Worm (Caenorhabditis elegans) whole organism, L4 larva: ENCODE measurements around the gene crh-1.

ENCODE experiments used
- D1046.2 ChIP-seq: fragments of 200-800 bp; sonication (Bioruptor generic); IDR thresholded peaks from 2 replicates; pipeline ENCODE4 v1.3.6; 2022; ENCODE audit warnings: missing genetic modification characterization, missing compliant biosample characterization
- F26F4.8 ChIP-seq: fragments of 200-800 bp; sonication (Bioruptor generic); conservative IDR thresholded peaks from 2 replicates; pipeline ENCODE4 v1.3.6; 2022; ENCODE audit warnings: missing genetic modification characterization, missing compliant biosample characterization
- F37D6.2 ChIP-seq: sonication (generic microtip); optimal IDR thresholded peaks from 2 replicates; lab custom pipeline; 2016; ENCODE audit warnings: mild to moderate bottlenecking, missing genetic modification characterization, missing compliant biosample characterization
- T20F7.1 ChIP-seq: fragments of 200-800 bp; sonication (Bioruptor generic); optimal IDR thresholded peaks from 2 replicates; lab custom pipeline; 2018; ENCODE audit warnings: mild to moderate bottlenecking, missing genetic modification characterization, missing compliant biosample characterization
- Y5F2A.4 ChIP-seq: fragments of 200-800 bp; sonication (Bioruptor generic); optimal IDR thresholded peaks from 2 replicates; lab custom pipeline; 2018; ENCODE audit warnings: mild to moderate bottlenecking, missing genetic modification characterization, missing compliant biosample characterization
- aha-1 ChIP-seq: fragments of 150-350 bp; peaks from one replicate; lab custom pipeline; 2014; ENCODE audit warnings: missing biosample characterization, missing genetic modification characterization
- ceh-28 ChIP-seq: fragments of 150-350 bp; optimal IDR thresholded peaks from 2 replicates; lab custom pipeline; 2014; ENCODE audit warnings: missing biosample characterization, missing genetic modification reagents, missing genetic modification characterization
- ceh-32 ChIP-seq: sonication (generic microtip); optimal IDR thresholded peaks from 2 replicates; lab custom pipeline; 2016; ENCODE audit warnings: mild to moderate bottlenecking, missing genetic modification characterization, missing compliant biosample characterization; ENCODE audit not compliant: poor library complexity
- daf-16 ChIP-seq, 3 experiments: sonication (generic microtip); optimal IDR thresholded peaks; 2 replicates each; lab custom pipeline; 2016 to 2017; ENCODE audit warnings: missing genetic modification characterization in 3 of 3, missing genetic modification reagents in 3 of 3, mild to moderate bottlenecking in 2 of 3, missing compliant biosample characterization in 2 of 3, missing biosample characterization in 1 of 3, moderate library complexity in 1 of 3
- daf-8 ChIP-seq: fragments of 200-800 bp; sonication (Bioruptor generic); IDR thresholded peaks from 2 replicates; pipeline ENCODE4 v1.3.6; 2022; ENCODE audit warnings: missing genetic modification characterization, missing compliant biosample characterization
- dmd-9 ChIP-seq: fragments of 200-800 bp; sonication (Bioruptor generic); IDR thresholded peaks from 2 replicates; pipeline ENCODE4 v1.3.6; 2022; ENCODE audit warnings: missing genetic modification reagents, missing genetic modification characterization, missing compliant biosample characterization
- dve-1 ChIP-seq: sonication (generic microtip); optimal IDR thresholded peaks from 2 replicates; lab custom pipeline; 2017; ENCODE audit warnings: antibody characterized with exemption, mild to moderate bottlenecking, missing genetic modification characterization, missing compliant biosample characterization; ENCODE audit not compliant: insufficient read depth
- egl-43 ChIP-seq: fragments of 200-800 bp; sonication (Bioruptor generic); IDR thresholded peaks from 2 replicates; pipeline ENCODE4 v1.3.6; 2022; ENCODE audit warnings: missing genetic modification reagents, missing genetic modification characterization, missing compliant biosample characterization
- fos-1 ChIP-seq: fragments of 150-350 bp; optimal IDR thresholded peaks from 2 replicates; lab custom pipeline; 2014; ENCODE audit warnings: missing biosample characterization, missing genetic modification characterization
- hif-1 ChIP-seq, 2 experiments: sonication (generic microtip); optimal IDR thresholded peaks; 2 replicates each; lab custom pipeline; 2016 to 2017; ENCODE audit warnings: missing compliant biosample characterization in 2 of 2, missing genetic modification characterization in 2 of 2, missing genetic modification reagents in 2 of 2, missing genotype in 2 of 2, mild to moderate bottlenecking in 1 of 2
- lin-13 ChIP-seq: fragments of 150-350 bp; optimal IDR thresholded peaks from 2 replicates; lab custom pipeline; 2014; ENCODE audit warnings: missing biosample characterization, missing genetic modification reagents, missing genetic modification characterization
- lsy-2 ChIP-seq, 2 experiments: fragments of 150-350 bp in 1 of 2; sonication (generic microtip) in 1 of 2; optimal IDR thresholded peaks; 2 replicates each; lab custom pipeline; 2014 to 2017; ENCODE audit warnings: missing biosample characterization in 2 of 2, missing genetic modification characterization in 2 of 2
- mdl-1 ChIP-seq, 2 experiments: fragments of 150-350 bp in 1 of 2; sonication (generic microtip) in 1 of 2; optimal IDR thresholded peaks; 2 replicates each; lab custom pipeline; 2014 to 2017; ENCODE audit warnings: missing biosample characterization in 2 of 2, missing genetic modification characterization in 2 of 2
- mdt-29 ChIP-seq: fragments of 200-800 bp; sonication (Bioruptor generic); IDR thresholded peaks from 2 replicates; pipeline ENCODE4 v1.3.6; 2022; ENCODE audit warnings: missing genetic modification reagents, missing genetic modification characterization, missing compliant biosample characterization
- mes-2 ChIP-seq: sonication (generic microtip); optimal IDR thresholded peaks from 2 replicates; lab custom pipeline; 2016; ENCODE audit warnings: missing genotype, mild to moderate bottlenecking, missing genetic modification characterization, missing compliant biosample characterization; ENCODE audit not compliant: poor library complexity, severe bottlenecking
- nhr-10 ChIP-seq: fragments of 150-350 bp; optimal IDR thresholded peaks from 2 replicates; lab custom pipeline; 2014; ENCODE audit warnings: missing biosample characterization, missing genetic modification characterization
- nhr-25 ChIP-seq: sonication (generic microtip); optimal IDR thresholded peaks from 2 replicates; lab custom pipeline; 2017; ENCODE audit warnings: missing genetic modification characterization, mild to moderate bottlenecking, missing compliant biosample characterization, antibody characterized with exemption, moderate library complexity, borderline replicate concordance; ENCODE audit not compliant: insufficient read depth
- nhr-28 ChIP-seq: fragments of 150-350 bp; optimal IDR thresholded peaks from 2 replicates; lab custom pipeline; 2014; ENCODE audit warnings: missing biosample characterization, missing genetic modification characterization
- pqm-1 ChIP-seq: sonication (generic microtip); optimal IDR thresholded peaks from 2 replicates; lab custom pipeline; 2017; ENCODE audit warnings: missing biosample characterization, missing genetic modification characterization
- rbr-2 ChIP-seq: sonication (generic microtip); optimal IDR thresholded peaks from 2 replicates; lab custom pipeline; 2016; ENCODE audit warnings: missing genotype, missing genetic modification characterization, missing compliant biosample characterization
- sdz-12 ChIP-seq: fragments of 200-800 bp; sonication (Bioruptor generic); optimal IDR thresholded peaks from 2 replicates; lab custom pipeline; 2018; ENCODE audit warnings: mild to moderate bottlenecking, missing genetic modification characterization, missing compliant biosample characterization
- set-16 ChIP-seq: fragments of 200-800 bp; sonication (Bioruptor generic); IDR thresholded peaks from 2 replicates; pipeline ENCODE4 v1.3.6; 2022; ENCODE audit warnings: missing genetic modification reagents, missing genetic modification characterization, missing compliant biosample characterization
- snpc-1.2 ChIP-seq: fragments of 200-800 bp; sonication (Bioruptor generic); IDR thresholded peaks from 2 replicates; pipeline ENCODE4 v1.3.6; 2022; ENCODE audit warnings: missing genetic modification reagents, missing genetic modification characterization, missing compliant biosample characterization
- tag-97 ChIP-seq: fragments of 200-800 bp; sonication (Bioruptor generic); IDR thresholded peaks from 2 replicates; pipeline ENCODE4 v1.3.6; 2022; ENCODE audit warnings: missing genetic modification characterization, missing compliant biosample characterization
- unc-39 ChIP-seq: sonication (generic microtip); optimal IDR thresholded peaks from 2 replicates; lab custom pipeline; 2017; ENCODE audit warnings: missing biosample characterization, missing genetic modification characterization
- unc-62 ChIP-seq, 3 experiments: fragments of 150-350 bp in 1 of 3; sonication (generic microtip); optimal IDR thresholded peaks in 2 of 3; peaks in 1 of 3; 1 replicate in 1 of 3; 2 replicates in 2 of 3; lab custom pipeline; 2014 to 2017; ENCODE audit warnings: missing biosample characterization in 3 of 3, missing genetic modification characterization in 3 of 3, missing genetic modification reagents in 3 of 3, missing genotype in 1 of 3
- vab-7 ChIP-seq: fragments of 200-800 bp; sonication (Bioruptor generic); IDR thresholded peaks from 2 replicates; pipeline ENCODE4 v1.3.6; 2022; ENCODE audit warnings: missing genetic modification reagents, missing genetic modification characterization, missing compliant biosample characterization
- zfp-3 ChIP-seq: fragments of 200-800 bp; sonication (Bioruptor generic); conservative IDR thresholded peaks from 2 replicates; pipeline ENCODE4 v1.3.6; 2022; ENCODE audit warnings: missing genetic modification reagents, missing genetic modification characterization, missing compliant biosample characterization
- zip-2 ChIP-seq: fragments of 150-350 bp; optimal IDR thresholded peaks from 2 replicates; lab custom pipeline; 2014; ENCODE audit warnings: missing biosample characterization, missing genetic modification characterization
- ztf-7 ChIP-seq: fragments of 150-350 bp; optimal IDR thresholded peaks from 2 replicates; lab custom pipeline; 2014; ENCODE audit warnings: missing biosample characterization, missing genetic modification characterization

Gene crh-1

DNA sequence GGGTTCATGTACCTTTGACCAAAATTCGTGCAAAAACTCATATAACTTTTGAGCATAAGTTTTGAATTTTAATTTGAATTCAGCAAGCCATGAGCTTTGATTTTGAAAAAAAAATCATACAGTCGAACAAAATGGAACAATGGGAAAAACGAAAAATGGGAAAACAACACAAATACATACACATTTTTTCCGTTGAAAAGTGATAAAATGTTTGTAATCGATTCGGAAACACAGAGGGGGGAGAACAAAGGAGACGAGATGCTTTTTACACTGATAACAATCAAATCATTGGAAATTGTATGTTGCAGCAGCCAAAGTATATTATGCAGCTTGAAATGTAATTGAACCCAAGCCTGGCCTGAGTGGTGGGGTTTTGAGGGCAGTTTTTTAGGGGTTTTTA, 26.5 kb upstream of the crh-1 start:
- TF ChIP-seq lin-13 (GFP tag; lab: Kevin White, UChicago) (no peak), D1046.2 (no peak), aha-1 (no peak), nhr-25 (tag; lab: Kevin White, UChicago) (no peak), nhr-28 (tag; lab: Kevin White, UChicago) (peak; percentile 25), daf-16 (GFP tag; optimal IDR thresholded peaks at IDR 0.05; lab: Kevin White, UChicago) (no peak), daf-16 (tag; optimal IDR thresholded peaks at IDR 0.05; lab: Kevin White, UChicago) (peak; percentile 35), unc-62 (GFP tag; optimal IDR thresholded peaks at IDR 0.05 in 1 of 2; lab: Kevin White, UChicago) (peak in 1 of 2 experiments; percentile 58), unc-62 (tag; optimal IDR thresholded peaks at IDR 0.05; lab: Kevin White, UChicago) (no peak), ceh-28 (tag; lab: Kevin White, UChicago) (no peak), zfp-3 (GFP tag; lab: Robert Waterston, UW) (no peak), unc-39 (no peak), dve-1 (tag; lab: Kevin White, UChicago) (peak; percentile 15), pqm-1 (tag; lab: Kevin White, UChicago) (peak; percentile 35), mdt-29 (GFP tag; lab: Robert Waterston, UW) (no peak)

DNA sequence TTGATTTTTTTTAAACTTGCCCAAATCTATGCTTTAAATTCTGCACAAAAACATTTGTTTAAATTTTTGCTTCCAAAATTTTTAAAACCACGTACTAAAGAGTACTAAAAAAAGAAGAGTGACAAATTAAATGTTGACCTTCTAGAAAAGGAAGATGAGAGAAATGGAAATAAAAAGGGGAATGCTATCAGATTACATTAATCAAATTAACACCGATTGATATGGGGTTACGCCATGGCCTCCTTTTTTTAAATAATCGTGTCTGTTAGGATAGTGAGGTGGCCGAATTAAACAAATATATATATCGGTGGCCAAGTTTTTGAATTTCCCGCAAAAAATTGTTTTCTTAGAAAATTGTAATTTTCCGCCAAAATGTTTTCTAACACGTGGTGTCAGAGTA, 25.2 kb upstream of the crh-1 start:
- TF ChIP-seq rbr-2 (tag; lab: Kevin White, UChicago) (no peak), lsy-2 (tag; optimal IDR thresholded peaks at IDR 0.05; lab: Kevin White, UChicago) (no peak), sdz-12 (GFP tag; lab: Kevin White, UChicago) (no peak), tag-97 (GFP tag; lab: Robert Waterston, UW) (no peak), fos-1 (tag; lab: Kevin White, UChicago) (no peak), lin-13 (GFP tag; lab: Kevin White, UChicago) (no peak), ztf-7 (tag; lab: Kevin White, UChicago) (no peak), mes-2 (tag; lab: Kevin White, UChicago) (no peak), egl-43 (GFP tag; lab: Robert Waterston, UW) (no peak)

DNA sequence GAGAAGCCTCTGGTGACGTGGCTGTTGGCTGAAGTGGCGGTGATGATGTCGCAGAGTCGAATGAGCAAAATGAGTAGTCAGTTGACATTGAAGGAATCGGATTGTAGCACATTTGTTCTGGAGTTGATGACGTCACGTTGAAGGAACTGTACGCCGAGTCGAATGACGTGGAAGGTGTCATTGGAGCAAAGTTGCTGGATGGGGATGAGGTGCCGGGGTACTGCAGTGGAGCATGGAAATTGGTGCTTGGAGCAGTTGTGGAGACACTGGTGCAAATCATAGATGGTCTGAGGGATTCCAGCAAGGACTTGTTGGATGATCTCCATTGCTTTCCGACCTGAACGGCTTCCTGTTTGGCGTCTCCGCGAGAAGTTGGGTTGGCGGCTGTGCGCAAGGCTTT, 24.1 kb upstream of the crh-1 start:
- no peak for TF ChIP-seq ceh-28 (tag; lab: Kevin White, UChicago)
- TF ChIP-seq set-16 (GFP tag; lab: Robert Waterston, UW): peak; percentile 20; the same call in 1 of the 2 replicates
- TF ChIP-seq aha-1: peak; percentile 68
- peak in 1 of 2 experiments; percentile 53 for TF ChIP-seq unc-62 (GFP tag; optimal IDR thresholded peaks at IDR 0.05 in 1 of 2; lab: Kevin White, UChicago)
- no peak for TF ChIP-seq unc-62 (tag; optimal IDR thresholded peaks at IDR 0.05; lab: Kevin White, UChicago)
- 0 out of 2 replicates have a peak, but pooled peaks have one; percentile 12 for TF ChIP-seq dmd-9
- TF ChIP-seq F26F4.8 (GFP tag; lab: Robert Waterston, UW): 0 out of 2 replicates have a peak, but pooled peaks have one; percentile 59

DNA sequence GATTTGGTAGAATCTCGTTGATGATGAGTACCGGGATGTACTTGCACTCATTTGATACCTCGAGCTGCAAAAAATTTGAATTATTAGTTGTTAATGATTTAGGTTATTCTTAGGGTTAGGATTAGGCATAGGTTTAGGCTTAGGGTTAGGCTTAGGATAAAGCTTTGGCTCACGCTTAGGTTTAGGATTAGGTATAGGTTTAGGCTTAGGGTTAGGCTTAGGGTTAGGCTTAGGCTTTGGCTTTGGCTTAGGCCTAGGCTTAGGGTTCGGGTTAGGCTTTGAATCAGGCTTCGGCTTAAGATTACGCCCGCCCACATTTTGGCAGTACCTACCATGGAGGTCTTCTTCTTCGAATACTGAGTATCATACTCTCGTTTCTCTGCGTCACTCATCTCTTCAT, 22.6 kb upstream of the crh-1 start:
- no peak for TF ChIP-seq hif-1 (tag; optimal IDR thresholded peaks at IDR 0.05; lab: Kevin White, UChicago)
- TF ChIP-seq dve-1 (tag; lab: Kevin White, UChicago): no peak
- no peak for TF ChIP-seq F37D6.2 (tag; lab: Kevin White, UChicago)
- no peak for TF ChIP-seq pqm-1 (tag; lab: Kevin White, UChicago)
- no peak for TF ChIP-seq ceh-32 (tag; lab: Kevin White, UChicago)
- TF ChIP-seq vab-7: no peak
- TF ChIP-seq snpc-1.2 (GFP tag; lab: Robert Waterston, UW): no peak

DNA sequence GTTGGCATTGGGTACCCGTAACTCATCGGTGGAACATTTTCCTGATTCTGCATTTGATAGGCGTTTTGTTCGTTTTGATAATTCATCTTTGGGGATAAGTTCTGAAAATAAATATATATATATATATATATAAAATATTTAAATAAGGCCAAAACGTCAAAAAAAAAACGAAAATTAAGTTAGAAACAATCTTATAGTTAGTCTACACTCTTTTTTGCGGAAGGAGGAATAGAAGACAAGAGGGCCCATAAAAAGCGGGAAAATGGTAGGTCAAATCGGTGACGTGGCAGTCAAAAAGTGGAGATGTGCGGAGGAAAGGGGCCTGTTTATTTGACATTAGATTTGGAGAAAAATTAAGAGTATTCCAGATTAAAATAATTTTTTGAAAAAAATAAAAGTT, 20.8 kb upstream of the crh-1 start, which contains the start of gene tbx-33:
TSS of gene tbx-33 (minus strand) at position 101 of the 400 bp plus-strand sequence.
- TF ChIP-seq nhr-10 (tag; lab: Kevin White, UChicago): no peak
- TF ChIP-seq daf-8 (GFP tag; lab: Robert Waterston, UW): no peak
- TF ChIP-seq mdl-1 (tag; optimal IDR thresholded peaks at IDR 0.05; lab: Kevin White, UChicago): no peak
- TF ChIP-seq Y5F2A.4 (GFP tag; lab: Kevin White, UChicago): no peak
- no peak for TF ChIP-seq fos-1 (tag; lab: Kevin White, UChicago)
- TF ChIP-seq zip-2 (tag; lab: Kevin White, UChicago): no peak
- peak in 1 of 2 experiments; percentile 10 for TF ChIP-seq unc-62 (GFP tag; optimal IDR thresholded peaks at IDR 0.05 in 1 of 2; lab: Kevin White, UChicago)
- no peak for TF ChIP-seq unc-62 (tag; optimal IDR thresholded peaks at IDR 0.05; lab: Kevin White, UChicago)
- TF ChIP-seq T20F7.1 (GFP tag; lab: Kevin White, UChicago): no peak
- TF ChIP-seq, all 104 proteins: peak for 1
